Worm (Caenorhabditis elegans) whole organism, young adult: ENCODE data around the gene sru-40.

Experiments used
- C17E4.6 ChIP-seq: fragments of 200-800 bp; sonication (Bioruptor generic); IDR thresholded peaks from 2 replicates; pipeline ENCODE4 v1.3.6; 2022; ENCODE audit warnings: missing genetic modification reagents, missing genetic modification characterization, missing compliant biosample characterization
- F10E7.11 ChIP-seq: sonication (generic microtip); optimal IDR thresholded peaks from 2 replicates; lab custom pipeline; 2017; ENCODE audit warnings: mild to moderate bottlenecking, missing genetic modification characterization, moderate library complexity, missing compliant biosample characterization
- F22D6.2 ChIP-seq: sonication (generic microtip); optimal IDR thresholded peaks from 2 replicates; lab custom pipeline; 2016; ENCODE audit warnings: mild to moderate bottlenecking, missing genetic modification characterization, missing compliant biosample characterization
- F23B12.7 ChIP-seq: sonication (generic microtip); optimal IDR thresholded peaks from 2 replicates; lab custom pipeline; 2017; ENCODE audit warnings: missing genetic modification characterization, mild to moderate bottlenecking, missing compliant biosample characterization, antibody characterized with exemption, moderate library complexity; ENCODE audit not compliant: insufficient read depth
- F33H1.4 ChIP-seq: fragments of 200-800 bp; sonication (Bioruptor generic); IDR thresholded peaks from 2 replicates; pipeline ENCODE4 v1.3.6; 2022; ENCODE audit warnings: missing genetic modification reagents, missing genetic modification characterization, missing compliant biosample characterization
- F37B4.10 ChIP-seq: fragments of 200-800 bp; sonication (Bioruptor generic); IDR thresholded peaks from 2 replicates; pipeline ENCODE4 v1.3.6; 2022; ENCODE audit warnings: missing genetic modification characterization, missing compliant biosample characterization
- F55B11.4 ChIP-seq: sonication (generic microtip); optimal IDR thresholded peaks from 2 replicates; lab custom pipeline; 2016; ENCODE audit warnings: missing compliant biosample characterization, missing genetic modification characterization, borderline replicate concordance; ENCODE audit not compliant: insufficient read depth
- K11D2.4 ChIP-seq: fragments of 200-800 bp; sonication (Bioruptor generic); IDR thresholded peaks from 2 replicates; pipeline ENCODE4 v1.3.6; 2022; ENCODE audit warnings: missing genetic modification reagents, missing genetic modification characterization, missing compliant biosample characterization
- K12H6.12 ChIP-seq: fragments of 200-800 bp; sonication (Bioruptor generic); optimal IDR thresholded peaks from 2 replicates; lab custom pipeline; 2018; ENCODE audit warnings: mild to moderate bottlenecking, missing genetic modification characterization, missing compliant biosample characterization
- Y56A3A.18 ChIP-seq: fragments of 200-800 bp; sonication (Bioruptor generic); IDR thresholded peaks from 2 replicates; pipeline ENCODE4 v1.3.6; 2022; ENCODE audit warnings: missing genetic modification reagents, missing genetic modification characterization, missing compliant biosample characterization
- akir-1 ChIP-seq: fragments of 200-800 bp; sonication (Bioruptor generic); optimal IDR thresholded peaks from 2 replicates; lab custom pipeline; 2018; ENCODE audit warnings: mild to moderate bottlenecking, missing genetic modification characterization, moderate library complexity, missing compliant biosample characterization
- aptf-2 ChIP-seq: fragments of 200-800 bp; sonication (Bioruptor generic); conservative IDR thresholded peaks from 2 replicates; pipeline ENCODE4 v1.3.6; 2022; ENCODE audit warnings: missing genetic modification reagents, missing genetic modification characterization, missing compliant biosample characterization
- bed-1 ChIP-seq: fragments of 200-800 bp; sonication (Bioruptor generic); IDR thresholded peaks from 2 replicates; pipeline ENCODE4 v1.3.6; 2022; ENCODE audit warnings: missing genetic modification reagents, missing genetic modification characterization, missing compliant biosample characterization
- bed-2 ChIP-seq: fragments of 200-800 bp; sonication (Bioruptor generic); IDR thresholded peaks from 2 replicates; pipeline ENCODE4 v1.3.6; 2022; ENCODE audit warnings: missing genetic modification reagents, missing genetic modification characterization, missing compliant biosample characterization
- ccch-3 ChIP-seq: fragments of 200-800 bp; sonication (Bioruptor generic); optimal IDR thresholded peaks from 2 replicates; lab custom pipeline; 2018; ENCODE audit warnings: mild to moderate bottlenecking, missing genetic modification characterization, missing compliant biosample characterization
- ceh-27 ChIP-seq: fragments of 200-800 bp; sonication (Bioruptor generic); optimal IDR thresholded peaks from 2 replicates; lab custom pipeline; 2018; ENCODE audit warnings: mild to moderate bottlenecking, missing genetic modification characterization, moderate library complexity, missing compliant biosample characterization
- ceh-58 ChIP-seq: fragments of 200-800 bp; sonication (Bioruptor generic); IDR thresholded peaks from 2 replicates; pipeline ENCODE4 v1.3.6; 2022; ENCODE audit warnings: missing genetic modification characterization, missing compliant biosample characterization
- ceh-91 ChIP-seq: fragments of 200-800 bp; sonication (Bioruptor generic); IDR thresholded peaks from 2 replicates; pipeline ENCODE4 v1.3.6; 2022; ENCODE audit warnings: missing genetic modification reagents, missing genetic modification characterization, missing compliant biosample characterization
- die-1 ChIP-seq: sonication (generic microtip); optimal IDR thresholded peaks from 2 replicates; lab custom pipeline; 2016; ENCODE audit warnings: missing genotype, mild to moderate bottlenecking, missing genetic modification characterization, missing compliant biosample characterization
- dpl-1 ChIP-seq: fragments of 150-350 bp; optimal IDR thresholded peaks from 2 replicates; lab custom pipeline; 2014; ENCODE audit warnings: missing biosample characterization, missing genetic modification reagents, missing genetic modification characterization
- efl-1 ChIP-seq: fragments of 150-350 bp; optimal IDR thresholded peaks from 2 replicates; lab custom pipeline; 2014; ENCODE audit warnings: missing biosample characterization, missing genetic modification reagents, missing genetic modification characterization
- fkh-3 ChIP-seq: sonication (generic microtip); optimal IDR thresholded peaks from 2 replicates; lab custom pipeline; 2016; ENCODE audit warnings: mild to moderate bottlenecking, missing genetic modification characterization, missing compliant biosample characterization
- hmg-1.2 ChIP-seq: fragments of 200-800 bp; sonication (Bioruptor generic); IDR thresholded peaks from 2 replicates; pipeline ENCODE4 v1.3.6; 2022; ENCODE audit warnings: missing genetic modification reagents, missing genetic modification characterization, missing compliant biosample characterization
- hrde-1 ChIP-seq: sonication (generic microtip); optimal IDR thresholded peaks from 2 replicates; lab custom pipeline; 2016; ENCODE audit warnings: missing genetic modification characterization, mild to moderate bottlenecking, missing compliant biosample characterization, moderate library complexity, missing genotype, missing genetic modification reagents, borderline replicate concordance
- lin-35 ChIP-seq, 3 experiments: fragments of 150-350 bp in 2 of 3; sonication (generic microtip) in 1 of 3; optimal IDR thresholded peaks; 2 replicates each; lab custom pipeline; 2014 to 2018; ENCODE audit warnings: missing biosample characterization in 3 of 3, missing genetic modification characterization in 3 of 3, missing genetic modification reagents in 3 of 3
- lin-40 ChIP-seq: sonication (generic microtip); optimal IDR thresholded peaks from 2 replicates; lab custom pipeline; 2016; ENCODE audit warnings: missing genetic modification characterization, mild to moderate bottlenecking, missing compliant biosample characterization, missing genotype, missing genetic modification reagents
- lir-1 ChIP-seq: fragments of 200-800 bp; sonication (Bioruptor generic); conservative IDR thresholded peaks from 2 replicates; pipeline ENCODE4 v1.3.6; 2022; ENCODE audit warnings: missing genetic modification reagents, missing genetic modification characterization, missing compliant biosample characterization
- lsl-1 ChIP-seq: fragments of 200-800 bp; sonication (Bioruptor generic); optimal IDR thresholded peaks from 2 replicates; lab custom pipeline; 2018; ENCODE audit warnings: mild to moderate bottlenecking, missing genetic modification characterization, moderate library complexity, missing compliant biosample characterization
- madf-3 ChIP-seq: fragments of 200-800 bp; sonication (Bioruptor generic); IDR thresholded peaks from 2 replicates; pipeline ENCODE4 v1.3.6; 2022; ENCODE audit warnings: missing genetic modification reagents, missing genetic modification characterization, missing compliant biosample characterization
- madf-6 ChIP-seq: fragments of 200-800 bp; sonication (Bioruptor generic); IDR thresholded peaks from 2 replicates; pipeline ENCODE4 v1.3.6; 2022; ENCODE audit warnings: missing genetic modification reagents, missing genetic modification characterization, missing compliant biosample characterization
- madf-8 ChIP-seq: fragments of 200-800 bp; sonication (Bioruptor generic); conservative IDR thresholded peaks from 2 replicates; pipeline ENCODE4 v1.3.6; 2022; ENCODE audit warnings: missing genetic modification reagents, missing genetic modification characterization, missing compliant biosample characterization
- mel-28 ChIP-seq: sonication (generic microtip); optimal IDR thresholded peaks from 2 replicates; lab custom pipeline; 2016; ENCODE audit warnings: borderline replicate concordance, mild to moderate bottlenecking, missing genetic modification characterization, missing compliant biosample characterization
- mes-4 ChIP-seq: sonication (generic microtip); optimal IDR thresholded peaks from 2 replicates; lab custom pipeline; 2016; ENCODE audit warnings: missing genotype, missing genetic modification characterization, missing compliant biosample characterization
- mxl-1 ChIP-seq: sonication (generic microtip); optimal IDR thresholded peaks from 2 replicates; lab custom pipeline; 2016; ENCODE audit warnings: missing genetic modification characterization, missing compliant biosample characterization
- nfya-2 ChIP-seq: fragments of 200-800 bp; sonication (Bioruptor generic); IDR thresholded peaks from 2 replicates; pipeline ENCODE4 v1.3.6; 2022; ENCODE audit warnings: missing genetic modification reagents, missing genetic modification characterization, missing compliant biosample characterization
- nhr-179 ChIP-seq: sonication (generic microtip); optimal IDR thresholded peaks from 2 replicates; lab custom pipeline; 2016; ENCODE audit warnings: mild to moderate bottlenecking, missing genetic modification characterization, missing compliant biosample characterization
- nhr-90 ChIP-seq: sonication (generic microtip); optimal IDR thresholded peaks from 2 replicates; lab custom pipeline; 2016; ENCODE audit warnings: missing genotype, mild to moderate bottlenecking, missing genetic modification characterization, missing compliant biosample characterization
- pbrm-1 ChIP-seq: fragments of 200-800 bp; sonication (Bioruptor generic); IDR thresholded peaks from 2 replicates; pipeline ENCODE4 v1.3.6; 2022; ENCODE audit warnings: missing genetic modification reagents, missing genetic modification characterization, missing compliant biosample characterization
- rec-8 ChIP-seq, 2 experiments: sonication (generic microtip); optimal IDR thresholded peaks; 2 replicates each; lab custom pipeline; 2016; ENCODE audit warnings: mild to moderate bottlenecking in 2 of 2, missing genetic modification characterization in 2 of 2, missing genetic modification reagents in 2 of 2, missing genotype in 2 of 2, missing biosample characterization in 1 of 2, missing compliant biosample characterization in 1 of 2, moderate library complexity in 1 of 2
- rpc-1 ChIP-seq, 2 experiments: fragments of 150-350 bp in 1 of 2; sonication (generic microtip) in 1 of 2; optimal IDR thresholded peaks; 2 replicates each; lab custom pipeline; 2014 to 2018; ENCODE audit warnings: missing biosample characterization in 1 of 2, missing genetic modification characterization in 1 of 2, missing genetic modification reagents in 1 of 2, missing genotype in 1 of 2
- snpc-1.3 ChIP-seq: sonication (generic microtip); optimal IDR thresholded peaks from 2 replicates; lab custom pipeline; 2017; ENCODE audit warnings: missing genetic modification characterization, mild to moderate bottlenecking, missing compliant biosample characterization, antibody characterized with exemption, moderate library complexity, missing genotype, missing genetic modification reagents; ENCODE audit not compliant: insufficient read depth
- snpc-3.4 ChIP-seq: sonication (generic microtip); optimal IDR thresholded peaks from 2 replicates; lab custom pipeline; 2017; ENCODE audit warnings: missing genetic modification characterization, mild to moderate bottlenecking, missing compliant biosample characterization, antibody characterized with exemption, moderate library complexity, missing genotype, missing genetic modification reagents
- unc-62 ChIP-seq: fragments of 150-350 bp; optimal IDR thresholded peaks from 2 replicates; lab custom pipeline; 2014; ENCODE audit warnings: missing biosample characterization, missing genetic modification reagents, missing genetic modification characterization
- xnd-1 ChIP-seq: sonication (generic microtip); optimal IDR thresholded peaks from 2 replicates; lab custom pipeline; 2016; ENCODE audit warnings: missing genotype, missing genetic modification reagents, missing genetic modification characterization, missing compliant biosample characterization
- zfh-2 ChIP-seq: fragments of 200-800 bp; sonication (Bioruptor generic); conservative IDR thresholded peaks from 2 replicates; pipeline ENCODE4 v1.3.6; 2022; ENCODE audit warnings: missing genetic modification reagents, missing genetic modification characterization, missing compliant biosample characterization
- ztf-25 ChIP-seq: fragments of 200-800 bp; sonication (Bioruptor generic); IDR thresholded peaks from 2 replicates; pipeline ENCODE4 v1.3.6; 2022; ENCODE audit warnings: missing genetic modification reagents, missing genetic modification characterization, missing compliant biosample characterization
- ztf-28 ChIP-seq: fragments of 200-800 bp; sonication (Bioruptor generic); IDR thresholded peaks from 2 replicates; pipeline ENCODE4 v1.3.6; 2022; ENCODE audit warnings: missing genetic modification reagents, missing genetic modification characterization, missing compliant biosample characterization

sru-40 gene

ce11 chrV:9786721-9787131 is 47.1 kb downstream of the sru-40 start, which contains the start of gene F46B6.6 (continued):
- no peak for TF ChIP-seq fkh-3 (tag; lab: Kevin White, UChicago)
- TF ChIP-seq F22D6.2 (tag; lab: Kevin White, UChicago), result no peak
- no peak for TF ChIP-seq zfh-2
- TF ChIP-seq F23B12.7 (tag; lab: Kevin White, UChicago), result no peak
- TF ChIP-seq madf-3 (GFP tag; lab: Robert Waterston, UW), result peak; percentile 60; the same call in 1 of the 2 replicates
- TF ChIP-seq bed-1 (GFP tag; lab: Robert Waterston, UW), result no peak
- TF ChIP-seq Y56A3A.18 (GFP tag; lab: Robert Waterston, UW), result 0 out of 2 replicates have a peak, but pooled peaks have one; percentile 41
- TF ChIP-seq F37B4.10 (GFP tag; lab: Robert Waterston, UW), result no peak
- peak; percentile 41; the same call in 1 of the 2 replicates for TF ChIP-seq K11D2.4 (GFP tag; lab: Robert Waterston, UW)
- no peak for TF ChIP-seq ceh-58 (GFP tag; lab: Robert Waterston, UW)
- no peak for TF ChIP-seq unc-62 (GFP tag; lab: Kevin White, UChicago)
- no peak for TF ChIP-seq ztf-25 (GFP tag; lab: Robert Waterston, UW)
- TF ChIP-seq bed-2 (GFP tag; lab: Robert Waterston, UW), result no peak
- no peak for TF ChIP-seq mes-4
- peak; percentile 15 for TF ChIP-seq die-1 (tag; lab: Kevin White, UChicago)
- TF ChIP-seq F55B11.4 (tag; lab: Kevin White, UChicago), result no peak
- TF ChIP-seq ccch-3 (GFP tag; lab: Kevin White, UChicago), result no peak
- no peak for TF ChIP-seq aptf-2 (GFP tag; lab: Robert Waterston, UW)
- TF ChIP-seq ceh-27, result no peak
- TF ChIP-seq hrde-1 (tag; lab: Kevin White, UChicago), result no peak
- TF ChIP-seq K12H6.12 (tag; lab: Kevin White, UChicago), result no peak
- TF ChIP-seq pbrm-1, result 0 out of 2 replicates have a peak, but pooled peaks have one; percentile 19
- no peak for TF ChIP-seq mxl-1 (tag; lab: Kevin White, UChicago)
- TF ChIP-seq C17E4.6, result no peak
- TF ChIP-seq mel-28 (tag; lab: Kevin White, UChicago), result no peak
- peak in 1 of 3 experiments; percentile 24 for TF ChIP-seq lin-35 (GFP tag; optimal IDR thresholded peaks at IDR 0.05; lab: Kevin White, UChicago)
- no peak for TF ChIP-seq ztf-28 (GFP tag; lab: Robert Waterston, UW)
- TF ChIP-seq snpc-1.3 (tag; lab: Kevin White, UChicago), result no peak
- TF ChIP-seq madf-8 (GFP tag; lab: Robert Waterston, UW), result no peak; the same call in 1 of the 2 replicates
- TF ChIP-seq nhr-90, result no peak
- no peak for TF ChIP-seq snpc-3.4 (tag; lab: Kevin White, UChicago)
- peak in 1 of 2 experiments; percentile 12 for TF ChIP-seq rec-8 (tag; optimal IDR thresholded peaks at IDR 0.05; lab: Kevin White, UChicago)
- TF ChIP-seq rpc-1 (optimal IDR thresholded peaks at IDR 0.05; lab: Kevin White, UChicago), result no peak
- TF ChIP-seq rpc-1 (tag; optimal IDR thresholded peaks at IDR 0.05; lab: Kevin White, UChicago), result no peak
- TF ChIP-seq lir-1 (GFP tag; lab: Robert Waterston, UW), result no peak; the same call in 1 of the 2 replicates
- no peak for TF ChIP-seq akir-1 (GFP tag; lab: Kevin White, UChicago)
- TF ChIP-seq F10E7.11 (tag; lab: Kevin White, UChicago), result peak; percentile 13

- TF ChIP-seq ceh-91 (GFP tag; lab: Robert Waterston, UW) (peak; percentile 50; the same call in 1 of the 2 replicates), lsl-1 (GFP tag; lab: Kevin White, UChicago) (peak; percentile 45), nhr-179 (tag; lab: Kevin White, UChicago) (no peak), xnd-1 (tag; lab: Kevin White, UChicago) (peak; percentile 49), hmg-1.2 (GFP tag; lab: Robert Waterston, UW) (no peak), F33H1.4 (GFP tag; lab: Robert Waterston, UW) (peak; percentile 6; the same call in 1 of the 2 replicates), lin-40 (tag; lab: Kevin White, UChicago) (no peak), dpl-1 (peak; percentile 21), madf-6 (GFP tag; lab: Robert Waterston, UW) (peak; percentile 82), madf-8 (GFP tag; lab: Robert Waterston, UW) (0 out of 2 replicates have a peak, but pooled peaks have one; percentile 21), nfya-2 (no peak), efl-1 (GFP tag; lab: Kevin White, UChicago) (peak; percentile 56)
These were observed 49.6 kb downstream of the sru-40 start for ce11 chrV:9784215-9784614.
